Worm (Caenorhabditis elegans) whole organism, L1 larva: ENCODE measurements around the gene zig-10.

Experiments
- C04F5.9 ChIP-seq: sonication (generic microtip); optimal IDR thresholded peaks from 2 replicates; lab custom pipeline; 2016; ENCODE audit warnings: missing genetic modification characterization, missing compliant biosample characterization
- F16B12.6 ChIP-seq: fragments of 150-350 bp; optimal IDR thresholded peaks from 2 replicates; lab custom pipeline; 2014; ENCODE audit warnings: missing biosample characterization, missing genetic modification characterization
- Y116A8C.19 ChIP-seq: sonication (generic microtip); optimal IDR thresholded peaks from 2 replicates; lab custom pipeline; 2016; ENCODE audit warnings: missing compliant biosample characterization, missing genetic modification characterization, borderline replicate concordance
- blmp-1 ChIP-seq: fragments of 150-350 bp; optimal IDR thresholded peaks from 2 replicates; lab custom pipeline; 2014; ENCODE audit warnings: missing biosample characterization, missing genetic modification characterization
- ceh-82 ChIP-seq, 3 experiments: fragments of 150-350 bp in 1 of 3; sonication (generic microtip) in 2 of 3; optimal IDR thresholded peaks; 2 replicates each; lab custom pipeline; 2014 to 2017; ENCODE audit warnings: missing biosample characterization in 3 of 3, missing genetic modification characterization in 3 of 3
- ceh-90 ChIP-seq: sonication (generic microtip); optimal IDR thresholded peaks from 2 replicates; lab custom pipeline; 2016; ENCODE audit warnings: missing genetic modification characterization, missing compliant biosample characterization
- dsc-1 ChIP-seq: sonication (generic microtip); optimal IDR thresholded peaks from 2 replicates; lab custom pipeline; 2016; ENCODE audit warnings: mild to moderate bottlenecking, missing genetic modification characterization, missing compliant biosample characterization
- efl-1 ChIP-seq, 4 experiments: fragments of 150-350 bp; optimal IDR thresholded peaks in 3 of 4; peaks in 1 of 4; 1 replicate in 1 of 4; 2 replicates in 3 of 4; lab custom pipeline; 2014; ENCODE audit warnings: missing biosample characterization in 2 of 4, missing genetic modification characterization in 2 of 4, missing genetic modification reagents in 2 of 4
- egl-13 ChIP-seq: sonication (generic microtip); optimal IDR thresholded peaks from 2 replicates; lab custom pipeline; 2016; ENCODE audit warnings: missing genotype, missing genetic modification reagents, missing genetic modification characterization, missing compliant biosample characterization
- elt-2 ChIP-seq: sonication (generic microtip); optimal IDR thresholded peaks from 2 replicates; lab custom pipeline; 2016; ENCODE audit warnings: missing genetic modification characterization, mild to moderate bottlenecking, inconsistent platforms, missing compliant biosample characterization, missing genetic modification reagents
- elt-3 ChIP-seq, 6 experiments: fragments of 150-350 bp in 1 of 6; sonication (generic microtip); optimal IDR thresholded peaks; 2 replicates each; lab custom pipeline; 2017 to 2018; ENCODE audit warnings: missing biosample characterization in 6 of 6, missing genetic modification characterization in 6 of 6, inconsistent platforms in 1 of 6
- ets-5 ChIP-seq: fragments of 200-800 bp; sonication (Bioruptor generic); IDR thresholded peaks from 2 replicates; pipeline ENCODE4 v1.3.6; 2022; ENCODE audit warnings: missing genetic modification characterization, missing compliant biosample characterization
- fkh-10 ChIP-seq: sonication (generic microtip); optimal IDR thresholded peaks from 2 replicates; lab custom pipeline; 2017; ENCODE audit warnings: missing biosample characterization, missing genetic modification reagents, missing genetic modification characterization
- fkh-8 ChIP-seq: sonication (generic microtip); optimal IDR thresholded peaks from 2 replicates; lab custom pipeline; 2016; ENCODE audit warnings: mild to moderate bottlenecking, missing genetic modification characterization, missing compliant biosample characterization
- isw-1 ChIP-seq: fragments of 200-800 bp; sonication (Bioruptor generic); IDR thresholded peaks from 2 replicates; pipeline ENCODE4 v1.3.6; 2022; ENCODE audit warnings: missing genetic modification characterization, missing compliant biosample characterization
- lin-14 ChIP-seq: fragments of 200-800 bp; sonication (Bioruptor generic); optimal IDR thresholded peaks from 2 replicates; lab custom pipeline; 2018; ENCODE audit warnings: mild to moderate bottlenecking, missing genetic modification characterization, moderate library complexity, missing compliant biosample characterization
- lin-35 ChIP-seq, 2 experiments: fragments of 150-350 bp; optimal IDR thresholded peaks; 2 replicates each; lab custom pipeline; 2014; ENCODE audit warnings: missing biosample characterization in 2 of 2, missing genetic modification characterization in 2 of 2, missing genetic modification reagents in 2 of 2
- mef-2 ChIP-seq: fragments of 150-350 bp; optimal IDR thresholded peaks from 2 replicates; lab custom pipeline; 2014; ENCODE audit warnings: missing biosample characterization, missing genetic modification characterization
- nhr-20 ChIP-seq: sonication (generic microtip); optimal IDR thresholded peaks from 2 replicates; lab custom pipeline; 2016; ENCODE audit warnings: mild to moderate bottlenecking, missing genetic modification characterization, missing compliant biosample characterization
- nhr-71 ChIP-seq: sonication (generic microtip); optimal IDR thresholded peaks from 2 replicates; lab custom pipeline; 2016; ENCODE audit warnings: mild to moderate bottlenecking, missing genetic modification characterization, moderate library complexity, missing compliant biosample characterization
- nhr-85 ChIP-seq: sonication (generic microtip); peaks from one replicate; lab custom pipeline; 2016; ENCODE audit warnings: missing genetic modification characterization, inconsistent platforms, missing compliant biosample characterization
- pag-3 ChIP-seq: sonication (generic microtip); optimal IDR thresholded peaks from 2 replicates; lab custom pipeline; 2017; ENCODE audit warnings: missing genetic modification characterization, mild to moderate bottlenecking, missing compliant biosample characterization, antibody characterized with exemption, borderline replicate concordance; ENCODE audit not compliant: insufficient read depth
- rnt-1 ChIP-seq: sonication (generic microtip); optimal IDR thresholded peaks from 2 replicates; lab custom pipeline; 2016; ENCODE audit warnings: mild to moderate bottlenecking, missing genetic modification characterization, moderate library complexity, missing compliant biosample characterization
- snu-23 ChIP-seq: sonication (generic microtip); optimal IDR thresholded peaks from 2 replicates; lab custom pipeline; 2016; ENCODE audit warnings: missing genetic modification characterization, missing compliant biosample characterization
- sox-4 ChIP-seq: sonication (generic microtip); optimal IDR thresholded peaks from 2 replicates; lab custom pipeline; 2016; ENCODE audit warnings: missing genetic modification characterization, missing compliant biosample characterization
- tbx-2 ChIP-seq: sonication (generic microtip); optimal IDR thresholded peaks from 2 replicates; lab custom pipeline; 2016; ENCODE audit warnings: missing genetic modification characterization, missing compliant biosample characterization
- tlp-1 ChIP-seq: fragments of 150-350 bp; optimal IDR thresholded peaks from 2 replicates; lab custom pipeline; 2014; ENCODE audit warnings: missing biosample characterization, missing genetic modification characterization
- unc-130 ChIP-seq: fragments of 150-350 bp; optimal IDR thresholded peaks from 2 replicates; lab custom pipeline; 2017; ENCODE audit warnings: missing biosample characterization, missing genetic modification characterization, inconsistent platforms
- zag-1 ChIP-seq: fragments of 150-350 bp; optimal IDR thresholded peaks from 2 replicates; lab custom pipeline; 2014; ENCODE audit warnings: missing biosample characterization, missing genetic modification characterization
- ztf-11 ChIP-seq, 2 experiments: sonication (generic microtip); optimal IDR thresholded peaks; 2 replicates each; lab custom pipeline; 2016 to 2017; ENCODE audit warnings: missing genetic modification characterization in 2 of 2, missing biosample characterization in 1 of 2, missing compliant biosample characterization in 1 of 2

Gene zig-10

ce11 chrII:6374646-6375045, 23.9 kb upstream of the zig-10 start (continued):
- peak; percentile 1 for TF ChIP-seq nhr-71 (tag; lab: Kevin White, UChicago)

ce11 chrII:6376693-6377092, 21.8 kb upstream of the zig-10 start:
- TF ChIP-seq F16B12.6 (tag; lab: Kevin White, UChicago) (no peak), egl-13 (no peak), sox-4 (no peak), dsc-1 (tag; lab: Kevin White, UChicago) (no peak)

ce11 chrII:6377381-6377948, 21.0 kb upstream of the zig-10 start:
- TF ChIP-seq ztf-11 (tag; optimal IDR thresholded peaks at IDR 0.05; lab: Kevin White, UChicago), result no peak
- TF ChIP-seq blmp-1 (tag; lab: Kevin White, UChicago), result peak; percentile 33
- peak; percentile 0 for TF ChIP-seq nhr-20 (tag; lab: Kevin White, UChicago)
- TF ChIP-seq zag-1 (tag; lab: Kevin White, UChicago), result no peak
- TF ChIP-seq mef-2 (tag; lab: Kevin White, UChicago), result no peak
- no peak for TF ChIP-seq Y116A8C.19 (tag; lab: Kevin White, UChicago)
- TF ChIP-seq elt-2, result peak; percentile 52
- peak; percentile 13 for TF ChIP-seq lin-14 (GFP tag; lab: Kevin White, UChicago)
- TF ChIP-seq efl-1 (optimal IDR thresholded peaks at IDR 0.05; lab: Kevin White, UChicago), result no peak
- TF ChIP-seq efl-1 (GFP tag; optimal IDR thresholded peaks at IDR 0.05 in 1 of 2; lab: Kevin White, UChicago), result peak in 1 of 2 experiments; percentile 29
- no peak for TF ChIP-seq fkh-8 (tag; lab: Kevin White, UChicago)
- peak in 1 of 2 experiments; percentile 56 for TF ChIP-seq lin-35 (GFP tag; optimal IDR thresholded peaks at IDR 0.05; lab: Kevin White, UChicago)
- TF ChIP-seq, all 84 proteins: peak for 6

DNA sequence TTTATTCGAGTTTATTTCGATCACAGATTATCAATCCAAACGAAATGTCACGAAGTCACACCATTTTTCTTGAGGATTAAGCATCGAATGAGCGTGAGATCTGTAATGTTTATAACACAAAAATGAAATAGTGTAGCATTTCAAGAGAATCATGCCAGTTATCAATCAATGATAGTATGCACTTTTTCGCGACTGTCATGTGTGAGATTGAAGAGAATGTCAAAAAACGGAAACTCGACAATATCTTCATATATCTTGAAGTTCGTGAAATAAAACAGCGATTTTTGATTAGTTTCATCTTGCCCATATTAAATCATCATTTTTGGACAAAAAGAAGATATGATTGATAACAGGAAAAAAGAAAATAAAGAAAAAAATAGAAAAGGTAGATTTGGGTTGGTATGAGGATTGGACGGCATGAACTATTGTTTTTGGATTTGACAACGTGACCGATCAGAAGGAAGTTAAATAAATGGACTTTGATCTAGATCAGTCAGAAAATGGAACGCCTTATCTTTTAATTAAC, 19.4 kb upstream of the zig-10 start:
- TF ChIP-seq nhr-71 (tag; lab: Kevin White, UChicago) (peak; percentile 54), snu-23 (GFP tag; lab: Kevin White, UChicago) (peak; percentile 27), rnt-1 (tag; lab: Kevin White, UChicago) (no peak), pag-3 (tag; lab: Kevin White, UChicago) (no peak), ceh-90 (tag; lab: Kevin White, UChicago) (no peak), ceh-82 (tag; optimal IDR thresholded peaks at IDR 0.05; lab: Kevin White, UChicago) (no peak), ets-5 (GFP tag; lab: Robert Waterston, UW) (no peak), nhr-20 (tag; lab: Kevin White, UChicago) (peak; percentile 36), tbx-2 (tag; lab: Kevin White, UChicago) (peak; percentile 5), elt-3 (tag; optimal IDR thresholded peaks at IDR 0.05; lab: Kevin White, UChicago) (peak in 4 of 6 experiments; percentile 22 to 62 (median 44)), fkh-10 (GFP tag; lab: Kevin White, UChicago) (no peak), blmp-1 (tag; lab: Kevin White, UChicago) (peak; percentile 73), nhr-85 (tag; lab: Kevin White, UChicago) (peak; percentile 75), isw-1 (GFP tag; lab: Robert Waterston, UW) (no peak), unc-130 (no peak), tlp-1 (tag; lab: Kevin White, UChicago) (no peak)

- TF ChIP-seq C04F5.9 (tag; lab: Kevin White, UChicago) (no peak), blmp-1 (tag; lab: Kevin White, UChicago) (peak; percentile 5)
Observed at ce11 chrII:6380866-6381265, 17.6 kb upstream of the zig-10 start, which contains the start of gene F58F12.12. Gene F58F12.12, plus strand, starts transcription at chrII:6381166.
